Worm (Caenorhabditis elegans) whole organism, mixed stage, embryonic: Measurements from ENCODE around the gene T04F3.4.

ENCODE experiments used
- elt-1 ChIP-seq: sonication (generic microtip); optimal IDR thresholded peaks from 2 replicates; lab custom pipeline; 2017; ENCODE audit warnings: missing genetic modification characterization, mild to moderate bottlenecking, missing compliant biosample characterization, antibody characterized with exemption, moderate library complexity, borderline replicate concordance; ENCODE audit not compliant: insufficient read depth
- lin-13 ChIP-seq: fragments of 150-350 bp; optimal IDR thresholded peaks from 2 replicates; lab custom pipeline; 2014; ENCODE audit warnings: missing biosample characterization, missing genetic modification characterization
- lsy-2 ChIP-seq: fragments of 150-350 bp; optimal IDR thresholded peaks from 2 replicates; lab custom pipeline; 2014; ENCODE audit warnings: missing biosample characterization, missing genetic modification characterization
- nhr-76 ChIP-seq: sonication (generic microtip); optimal IDR thresholded peaks from 2 replicates; lab custom pipeline; 2017; ENCODE audit warnings: missing biosample characterization, missing genetic modification characterization
- pha-4 ChIP-seq: fragments of 150-350 bp; optimal IDR thresholded peaks from 2 replicates; lab custom pipeline; 2018; ENCODE audit warnings: missing biosample characterization, missing genetic modification reagents, missing genetic modification characterization
- snpc-4 ChIP-seq: fragments of 150-350 bp; optimal IDR thresholded peaks from 2 replicates; lab custom pipeline; 2014; ENCODE audit warnings: missing biosample characterization, missing genetic modification characterization
- tbx-8 ChIP-seq: fragments of 200-800 bp; sonication (Bioruptor generic); optimal IDR thresholded peaks from 2 replicates; lab custom pipeline; 2018; ENCODE audit warnings: mild to moderate bottlenecking, missing genetic modification characterization, moderate library complexity, missing compliant biosample characterization
- unc-62 ChIP-seq: fragments of 150-350 bp; optimal IDR thresholded peaks from 2 replicates; lab custom pipeline; 2014; ENCODE audit warnings: missing biosample characterization, missing genetic modification reagents, missing genetic modification characterization

ce11 chrV:11797272-11797855, 34.5 kb upstream of the T04F3.4 start:
- TF ChIP-seq nhr-76 (tag; lab: Kevin White, UChicago) = no peak
- no peak for TF ChIP-seq pha-4 (tag; lab: Kevin White, UChicago)
- no peak for TF ChIP-seq lsy-2
- no peak for TF ChIP-seq tbx-8 (GFP tag; lab: Kevin White, UChicago)
- no peak for TF ChIP-seq elt-1
- TF ChIP-seq snpc-4 = no peak
- TF ChIP-seq lin-13 (tag; lab: Kevin White, UChicago) = no peak
- TF ChIP-seq unc-62 (GFP tag; lab: Kevin White, UChicago) = no peak
